Worm (Caenorhabditis elegans): ENCODE data around the gene rpl-38.

DNA sequence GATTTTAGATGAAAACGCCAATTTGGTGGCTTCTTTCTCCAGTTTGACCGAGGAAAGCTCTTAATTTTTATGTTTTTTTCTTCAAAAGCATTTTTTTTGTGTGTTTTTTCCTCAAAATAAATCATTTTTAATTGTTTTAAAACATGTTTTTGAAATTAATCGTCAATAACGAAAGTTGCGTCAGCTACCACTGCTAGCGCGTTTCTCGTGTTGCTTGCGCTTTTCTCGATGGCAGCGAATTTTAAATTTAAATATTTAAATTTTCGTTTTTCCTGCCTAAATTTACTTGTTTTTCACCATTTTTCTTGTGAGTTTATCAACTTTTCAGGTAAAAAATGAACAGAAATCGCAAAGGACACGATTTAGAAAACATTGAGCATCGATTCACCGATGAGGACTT, 26.0 kb downstream of the rpl-38 start, which contains the start of gene prde-1:
- TF ChIP-seq flt-1 (GFP tag; IDR thresholded peaks at IDR 0.05) (no peak), med-1 (GFP tag; optimal IDR thresholded peaks at IDR 0.05; ENCODE audit: insufficient read depth) (no peak), tab-1 (GFP tag; IDR thresholded peaks at IDR 0.05) (no peak), ztf-29 (GFP tag; IDR thresholded peaks at IDR 0.05) (no peak), T22C8.4 (GFP tag; IDR thresholded peaks at IDR 0.05) (no peak), klf-2 (GFP tag; conservative IDR thresholded peaks at IDR 0.05) (no peak), ref-1 (GFP tag; conservative IDR thresholded peaks at IDR 0.05) (no peak), ztf-23 (GFP tag; IDR thresholded peaks at IDR 0.05) (no peak)

Measured in whole organism, midembryonic.